Fruit fly (Drosophila melanogaster) whole organism, prepupa: Measurements from ENCODE around the gene eIF3e.

ENCODE experiments used
- Blimp-1 ChIP-seq: fragments of 200-800 bp; sonication (Bioruptor generic); optimal IDR thresholded peaks from 3 replicates; lab custom pipeline; 2017; ENCODE audit warnings: missing biosample characterization, missing genetic modification characterization, mild to moderate bottlenecking, moderate library complexity, missing genetic modification reagents
- CG10631 ChIP-seq: fragments of 200-800 bp; sonication (Bioruptor generic); optimal IDR thresholded peaks from 2 replicates; lab custom pipeline; 2016; ENCODE audit warnings: missing biosample characterization, missing genetic modification characterization
- CG10669 ChIP-seq: fragments of 200-800 bp; sonication (Bioruptor generic); optimal IDR thresholded peaks from 3 replicates; lab custom pipeline; 2018; ENCODE audit warnings: missing biosample characterization, mild to moderate bottlenecking, missing genetic modification characterization, moderate library complexity
- CG11294 ChIP-seq: fragments of 200-800 bp; sonication (Bioruptor generic); IDR thresholded peaks from 2 replicates; pipeline ENCODE4 v1.3.6; 2022; ENCODE audit warnings: missing biosample characterization, missing genetic modification characterization
- CG11902 ChIP-seq: fragments of 200-800 bp; sonication (Bioruptor generic); optimal IDR thresholded peaks from 3 replicates; lab custom pipeline; 2016; ENCODE audit warnings: missing biosample characterization, missing genetic modification characterization
- CG15336 ChIP-seq: fragments of 200-800 bp; sonication (Bioruptor generic); IDR thresholded peaks from 2 replicates; pipeline ENCODE4 v1.3.6; 2022; ENCODE audit warnings: missing biosample characterization, missing genetic modification characterization
- CG1621 ChIP-seq: fragments of 200-800 bp; sonication (Bioruptor generic); optimal IDR thresholded peaks from 3 replicates; lab custom pipeline; 2018; ENCODE audit warnings: missing biosample characterization, mild to moderate bottlenecking, missing genetic modification characterization
- CG3032 ChIP-seq: fragments of 200-800 bp; optimal IDR thresholded peaks from 2 replicates; lab custom pipeline; 2019; ENCODE audit warnings: missing biosample characterization, mild to moderate bottlenecking, missing genetic modification characterization, moderate library complexity
- CG32006 ChIP-seq: fragments of 200-800 bp; sonication (Bioruptor generic); optimal IDR thresholded peaks from 3 replicates; lab custom pipeline; 2017; ENCODE audit warnings: missing biosample characterization, mild to moderate bottlenecking, missing genetic modification characterization
- CG34406 ChIP-seq: fragments of 200-800 bp; sonication (Bioruptor generic); optimal IDR thresholded peaks from 3 replicates; lab custom pipeline; 2016; ENCODE audit warnings: missing biosample characterization, missing genetic modification characterization
- CG3919 ChIP-seq: fragments of 200-800 bp; sonication (Bioruptor generic); optimal IDR thresholded peaks from 3 replicates; lab custom pipeline; 2016; ENCODE audit warnings: missing biosample characterization, missing genetic modification characterization
- CG6163 ChIP-seq: fragments of 200-800 bp; sonication (Bioruptor generic); IDR thresholded peaks from 3 replicates; pipeline ENCODE4 v1.3.6; 2022; ENCODE audit warnings: missing biosample characterization, missing genetic modification characterization
- CG6276 ChIP-seq: fragments of 200-800 bp; sonication (Bioruptor generic); optimal IDR thresholded peaks from 2 replicates; lab custom pipeline; 2017; ENCODE audit warnings: missing biosample characterization, mild to moderate bottlenecking, missing genetic modification characterization
- CG6792 ChIP-seq: fragments of 200-800 bp; sonication (Bioruptor generic); optimal IDR thresholded peaks from 3 replicates; lab custom pipeline; 2016; ENCODE audit warnings: missing biosample characterization, missing genetic modification characterization
- CG6808 ChIP-seq: fragments of 200-800 bp; sonication (Bioruptor generic); optimal IDR thresholded peaks from 3 replicates; lab custom pipeline; 2017; ENCODE audit warnings: missing biosample characterization, missing genetic modification characterization, mild to moderate bottlenecking, moderate library complexity, missing genetic modification reagents
- CG6854 ChIP-seq: fragments of 200-800 bp; sonication (Bioruptor generic); optimal IDR thresholded peaks from 2 replicates; lab custom pipeline; 2017; ENCODE audit warnings: missing biosample characterization, mild to moderate bottlenecking, missing genetic modification characterization
- CG7368 ChIP-seq: fragments of 200-800 bp; sonication (Bioruptor generic); optimal IDR thresholded peaks from 3 replicates; lab custom pipeline; 2016; ENCODE audit warnings: missing biosample characterization, missing genetic modification characterization
- CG8119 ChIP-seq: fragments of 200-800 bp; sonication (Bioruptor generic); IDR thresholded peaks from 3 replicates; pipeline ENCODE4 v1.3.6; 2022; ENCODE audit warnings: missing biosample characterization, missing genetic modification characterization
- CG8632 ChIP-seq: fragments of 200-800 bp; sonication (Bioruptor generic); optimal IDR thresholded peaks from 3 replicates; lab custom pipeline; 2016; ENCODE audit warnings: missing biosample characterization, missing genetic modification characterization
- CG9139 ChIP-seq: fragments of 200-800 bp; sonication (Bioruptor generic); optimal IDR thresholded peaks from 3 replicates; lab custom pipeline; 2017; ENCODE audit warnings: missing biosample characterization, mild to moderate bottlenecking, missing genetic modification characterization
- Eip75B ChIP-seq: fragments of 200-800 bp; sonication (Bioruptor generic); optimal IDR thresholded peaks from 3 replicates; lab custom pipeline; 2016; ENCODE audit warnings: missing biosample characterization, missing genetic modification characterization
- Eip78C ChIP-seq: fragments of 200-800 bp; sonication (Bioruptor generic); peaks from one replicate; lab custom pipeline; 2016; ENCODE audit warnings: missing biosample characterization, missing genetic modification characterization
- Ets21C ChIP-seq: fragments of 200-800 bp; sonication (Bioruptor generic); optimal IDR thresholded peaks from 3 replicates; lab custom pipeline; 2016; ENCODE audit warnings: missing biosample characterization, missing genetic modification characterization
- Ets96B ChIP-seq: fragments of 200-800 bp; optimal IDR thresholded peaks from 2 replicates; lab custom pipeline; 2019; ENCODE audit warnings: missing biosample characterization, mild to moderate bottlenecking, missing genetic modification characterization, moderate library complexity
- Hr39 ChIP-seq: fragments of 200-800 bp; sonication (Bioruptor generic); optimal IDR thresholded peaks from 2 replicates; lab custom pipeline; 2016; ENCODE audit warnings: missing biosample characterization, missing genetic modification characterization
- Hr4 ChIP-seq: fragments of 200-800 bp; sonication (Bioruptor generic); optimal IDR thresholded peaks from 3 replicates; lab custom pipeline; 2016; ENCODE audit warnings: missing biosample characterization, missing genetic modification characterization
- OdsH ChIP-seq: fragments of 200-800 bp; sonication (Bioruptor generic); optimal IDR thresholded peaks from 3 replicates; lab custom pipeline; 2016; ENCODE audit warnings: missing biosample characterization, missing genetic modification characterization
- Smox ChIP-seq: fragments of 200-800 bp; sonication (Bioruptor generic); optimal IDR thresholded peaks from 3 replicates; lab custom pipeline; 2016; ENCODE audit warnings: missing biosample characterization, missing genetic modification characterization
- Sox102F ChIP-seq: fragments of 200-800 bp; sonication (Bioruptor generic); optimal IDR thresholded peaks from 2 replicates; lab custom pipeline; 2016; ENCODE audit warnings: missing biosample characterization, mild to moderate bottlenecking, missing genetic modification characterization
- Sox15 ChIP-seq: fragments of 200-800 bp; sonication (Bioruptor generic); optimal IDR thresholded peaks from 3 replicates; lab custom pipeline; 2016; ENCODE audit warnings: missing biosample characterization, missing genetic modification characterization
- achi ChIP-seq: fragments of 200-800 bp; sonication (Bioruptor generic); optimal IDR thresholded peaks from 3 replicates; lab custom pipeline; 2016; ENCODE audit warnings: missing biosample characterization, missing genetic modification characterization
- acj6 ChIP-seq: fragments of 200-800 bp; sonication (Bioruptor generic); optimal IDR thresholded peaks from 3 replicates; lab custom pipeline; 2016; ENCODE audit warnings: missing biosample characterization, missing genetic modification characterization
- cyc ChIP-seq: fragments of 200-800 bp; sonication (Bioruptor generic); optimal IDR thresholded peaks from 3 replicates; lab custom pipeline; 2016; ENCODE audit warnings: missing biosample characterization, missing genetic modification characterization
- esn ChIP-seq: fragments of 200-800 bp; sonication (Bioruptor generic); optimal IDR thresholded peaks from 2 replicates; lab custom pipeline; 2016; ENCODE audit warnings: missing biosample characterization, mild to moderate bottlenecking, missing genetic modification characterization, moderate library complexity
- fkh ChIP-seq: fragments of 200-800 bp; sonication (Bioruptor generic); optimal IDR thresholded peaks from 3 replicates; lab custom pipeline; 2017; ENCODE audit warnings: missing biosample characterization, mild to moderate bottlenecking, missing genetic modification characterization, moderate library complexity
- lz ChIP-seq: fragments of 200-800 bp; sonication (Bioruptor generic); optimal IDR thresholded peaks from 3 replicates; lab custom pipeline; 2016; ENCODE audit warnings: missing biosample characterization, missing genetic modification characterization
- net ChIP-seq: fragments of 200-800 bp; sonication (Bioruptor generic); optimal IDR thresholded peaks from 3 replicates; lab custom pipeline; 2016; ENCODE audit warnings: missing biosample characterization, missing genetic modification characterization
- salr ChIP-seq, 2 experiments: fragments of 200-800 bp; sonication (Bioruptor generic); optimal IDR thresholded peaks; 3 replicates each; lab custom pipeline; 2016 to 2018; ENCODE audit warnings: missing biosample characterization in 2 of 2, missing genetic modification characterization in 2 of 2, mild to moderate bottlenecking in 1 of 2
- spab ChIP-seq: fragments of 200-800 bp; sonication (Bioruptor generic); optimal IDR thresholded peaks from 2 replicates; lab custom pipeline; 2017; ENCODE audit warnings: missing biosample characterization, mild to moderate bottlenecking, missing genetic modification characterization, missing genetic modification reagents
- ss ChIP-seq, 2 experiments: fragments of 200-800 bp; sonication (Bioruptor generic); optimal IDR thresholded peaks; 2 replicates in 1 of 2; 3 replicates in 1 of 2; lab custom pipeline; 2017 to 2018; ENCODE audit warnings: mild to moderate bottlenecking in 2 of 2, missing biosample characterization in 2 of 2, missing genetic modification characterization in 2 of 2, moderate library complexity in 1 of 2
- svp ChIP-seq: fragments of 200-800 bp; sonication (Bioruptor generic); peaks from one replicate; lab custom pipeline; 2016; ENCODE audit warnings: missing biosample characterization, missing genetic modification characterization
- vri ChIP-seq: fragments of 200-800 bp; sonication (Bioruptor generic); optimal IDR thresholded peaks from 3 replicates; lab custom pipeline; 2016; ENCODE audit warnings: missing biosample characterization, mild to moderate bottlenecking, missing genetic modification characterization

The eIF3e gene

DNA sequence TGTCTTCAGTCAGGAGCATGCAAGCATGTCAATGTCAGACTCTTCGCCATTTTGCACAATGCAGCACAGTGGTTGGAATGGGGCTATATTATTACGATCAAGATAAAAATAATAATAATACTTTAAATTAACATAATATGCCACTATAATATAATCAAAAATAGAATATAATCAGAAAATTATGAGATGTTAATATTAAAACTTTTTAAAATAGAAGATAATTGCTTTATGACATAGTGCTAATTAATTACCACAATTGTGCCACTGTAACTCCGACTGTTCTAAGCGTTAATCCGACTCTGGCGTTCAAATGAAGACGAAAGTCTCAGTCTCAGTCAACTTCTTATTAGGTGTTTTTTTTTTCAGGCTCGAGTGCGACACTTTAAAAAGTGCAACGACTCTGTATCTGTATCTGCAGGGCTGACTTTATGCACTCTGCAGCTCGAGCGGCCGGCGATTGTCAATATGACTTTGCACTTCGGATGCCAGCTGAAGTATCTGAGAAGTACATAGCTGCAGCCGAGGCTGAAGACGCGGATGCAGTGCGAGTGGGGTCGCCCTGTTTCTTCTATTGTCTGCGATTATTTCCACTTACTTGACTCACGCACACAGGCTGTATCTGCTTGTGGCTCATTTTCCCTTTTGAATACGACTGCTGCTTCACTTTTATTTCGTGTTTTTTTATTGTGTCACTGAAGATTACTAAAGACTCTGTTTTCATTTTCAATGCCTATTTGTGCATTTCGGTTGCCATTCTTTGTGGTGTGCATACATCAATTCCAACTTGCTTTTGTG, 24.3 kb downstream of the eIF3e start (continued):
- peak; percentile 76 for TF ChIP-seq CG15336 (GFP tag; lab: Robert Waterston, UW)
- peak; percentile 33 for TF ChIP-seq Sox102F
- peak; percentile 33 for TF ChIP-seq CG7368 (GFP tag; lab: Kevin White, UChicago)
- peak; percentile 79 for TF ChIP-seq achi (GFP tag; lab: Kevin White, UChicago)
- TF ChIP-seq Eip75B (GFP tag; lab: Kevin White, UChicago), result peak; percentile 48
- TF ChIP-seq lz (GFP tag; lab: Kevin White, UChicago), result no peak
- peak; percentile 43 for TF ChIP-seq CG3919
- no peak for TF ChIP-seq vri (GFP tag; lab: Kevin White, UChicago)
- peak; percentile 43 for TF ChIP-seq esn (GFP tag; lab: Kevin White, UChicago)
- TF ChIP-seq CG9139 (GFP tag; lab: Kevin White, UChicago), result no peak
- peak; percentile 79 for TF ChIP-seq Ets96B (tag; lab: Kevin White, UChicago)
- no peak for TF ChIP-seq fkh (GFP tag; lab: Kevin White, UChicago)
- TF ChIP-seq, all 60 proteins: peak for 38

- no peak for TF ChIP-seq Sox15 (GFP tag; lab: Kevin White, UChicago)
- TF ChIP-seq Hr4 (GFP tag; lab: Kevin White, UChicago), result peak; percentile 3
- 0 out of 3 replicates have a peak, but pooled peaks have one; percentile 22 for TF ChIP-seq CG6163 (GFP tag; lab: Robert Waterston, UW)
- no peak for TF ChIP-seq CG6792 (GFP tag; lab: Kevin White, UChicago)
- TF ChIP-seq CG10669, result no peak
- no peak for TF ChIP-seq Smox (GFP tag; lab: Kevin White, UChicago)
- no peak for TF ChIP-seq CG1621 (tag; lab: Kevin White, UChicago)
- TF ChIP-seq achi (GFP tag; lab: Kevin White, UChicago), result no peak
- TF ChIP-seq Ets96B (tag; lab: Kevin White, UChicago), result no peak
- TF ChIP-seq vri (GFP tag; lab: Kevin White, UChicago), result no peak
- TF ChIP-seq net (GFP tag; lab: Kevin White, UChicago), result no peak
- peak; percentile 11 for TF ChIP-seq OdsH (GFP tag; lab: Kevin White, UChicago)
- TF ChIP-seq ss (GFP tag; optimal IDR thresholded peaks at IDR 0.05; lab: Kevin White, UChicago), result no peak
- TF ChIP-seq CG11902 (GFP tag; lab: Kevin White, UChicago), result no peak
- TF ChIP-seq Hr39 (GFP tag; lab: Kevin White, UChicago), result peak; percentile 12
- TF ChIP-seq CG9139 (GFP tag; lab: Kevin White, UChicago), result no peak
- TF ChIP-seq CG3032 (tag; lab: Kevin White, UChicago), result no peak
- TF ChIP-seq Ets21C (GFP tag; lab: Kevin White, UChicago), result no peak
- no peak for TF ChIP-seq Eip78C (GFP tag; lab: Kevin White, UChicago)
- TF ChIP-seq CG6808 (GFP tag; lab: Kevin White, UChicago), result no peak
- TF ChIP-seq acj6 (GFP tag; lab: Kevin White, UChicago), result peak; percentile 27
- TF ChIP-seq salr (GFP tag; optimal IDR thresholded peaks at IDR 0.05; lab: Kevin White, UChicago), result no peak
- TF ChIP-seq CG8119, result 0 out of 3 replicates have a peak, but pooled peaks have one; percentile 19
- no peak for TF ChIP-seq cyc
- no peak for TF ChIP-seq esn (GFP tag; lab: Kevin White, UChicago)
- no peak for TF ChIP-seq spab (GFP tag; lab: Kevin White, UChicago)
- no peak for TF ChIP-seq CG8632 (GFP tag; lab: Kevin White, UChicago)
- no peak for TF ChIP-seq CG11294 (GFP tag; lab: Robert Waterston, UW)
- peak; percentile 29 for TF ChIP-seq CG32006 (GFP tag; lab: Kevin White, UChicago)
- TF ChIP-seq CG10631 (GFP tag; lab: Kevin White, UChicago), result peak; percentile 8
- peak; percentile 37 for TF ChIP-seq svp (GFP tag; lab: Kevin White, UChicago)
- no peak for TF ChIP-seq Blimp-1 (GFP tag; lab: Kevin White, UChicago)
- TF ChIP-seq CG34406, result no peak
- TF ChIP-seq CG3919, result no peak
- TF ChIP-seq CG6854 (GFP tag; lab: Kevin White, UChicago), result no peak
- no peak for TF ChIP-seq CG6276
- TF ChIP-seq Sox102F, result no peak
- 0 out of 2 replicates have a peak, but pooled peaks have one; percentile 22 for TF ChIP-seq CG15336 (GFP tag; lab: Robert Waterston, UW)
Measured at dm6 chr3L:16760274-16760673, 26.5 kb downstream of the eIF3e start.
